Fruit fly (Drosophila melanogaster) whole organism, wandering third instar larva: ENCODE data around the gene CG6118.

Experiments
- Abd-B ChIP-seq: fragments of >200 bp; optimal IDR thresholded peaks from 2 replicates; lab custom pipeline; 2017; ENCODE audit warnings: missing biosample characterization, missing genetic modification characterization
- CG9705 ChIP-seq: fragments of 200-800 bp; sonication (Bioruptor generic); optimal IDR thresholded peaks from 2 replicates; lab custom pipeline; 2018; ENCODE audit warnings: missing biosample characterization, mild to moderate bottlenecking, missing genetic modification characterization
- CrebA ChIP-seq: fragments of 200-800 bp; sonication (Bioruptor generic); optimal IDR thresholded peaks from 2 replicates; lab custom pipeline; 2016; ENCODE audit warnings: missing biosample characterization, mild to moderate bottlenecking, missing genetic modification characterization, borderline replicate concordance
- Dfd ChIP-seq: fragments of >200 bp; optimal IDR thresholded peaks from 2 replicates; lab custom pipeline; 2017; ENCODE audit warnings: missing biosample characterization, missing genetic modification characterization
- GATAd ChIP-seq: sonication (Bioruptor generic); optimal IDR thresholded peaks from 2 replicates; lab custom pipeline; 2016; ENCODE audit warnings: missing biosample characterization, missing genetic modification characterization
- Hnf4 ChIP-seq: fragments of 200-800 bp; sonication (Bioruptor generic); optimal IDR thresholded peaks from 2 replicates; lab custom pipeline; 2016; ENCODE audit warnings: missing biosample characterization, mild to moderate bottlenecking, missing genetic modification characterization
- Hr78 ChIP-seq: fragments of >200 bp; optimal IDR thresholded peaks from 2 replicates; lab custom pipeline; 2017; ENCODE audit warnings: missing biosample characterization, missing genetic modification characterization
- Hr83 ChIP-seq: fragments of 200-300 bp; sonication (Bioruptor generic); optimal IDR thresholded peaks from 2 replicates; lab custom pipeline; 2016; ENCODE audit warnings: missing biosample characterization, mild to moderate bottlenecking, missing genetic modification characterization, moderate library complexity; ENCODE audit not compliant: poor library complexity, severe bottlenecking
- Jra ChIP-seq: sonication (Bioruptor generic); optimal IDR thresholded peaks from 2 replicates; lab custom pipeline; 2016; ENCODE audit warnings: missing biosample characterization, missing genetic modification characterization
- Mio ChIP-seq: sonication (Bioruptor generic); optimal IDR thresholded peaks from 2 replicates; lab custom pipeline; 2016; ENCODE audit warnings: missing biosample characterization, missing genetic modification characterization
- Myc ChIP-seq: fragments of >200 bp; optimal IDR thresholded peaks from 2 replicates; lab custom pipeline; 2017
- N ChIP-seq: fragments of >200 bp; optimal IDR thresholded peaks from 2 replicates; lab custom pipeline; 2018; ENCODE audit warnings: missing biosample characterization, missing external identifiers, missing genetic modification characterization
- Rel ChIP-seq, 2 experiments: fragments of 200-800 bp; sonication (Bioruptor generic) in 1 of 2; optimal IDR thresholded peaks; 2 replicates in 1 of 2; 3 replicates in 1 of 2; lab custom pipeline; 2016 to 2019; ENCODE audit warnings: mild to moderate bottlenecking in 2 of 2, missing biosample characterization in 2 of 2, missing genetic modification characterization in 2 of 2, moderate library complexity in 1 of 2
- Sp1 ChIP-seq: fragments of 200-800 bp; sonication (Bioruptor generic); optimal IDR thresholded peaks from 3 replicates; lab custom pipeline; 2019; ENCODE audit warnings: missing biosample characterization, mild to moderate bottlenecking, missing genetic modification characterization, moderate library complexity
- br ChIP-seq: fragments of 200-800 bp; sonication (Bioruptor generic); optimal IDR thresholded peaks from 2 replicates; lab custom pipeline; 2016; ENCODE audit warnings: missing biosample characterization, missing genetic modification characterization
- brk ChIP-seq: fragments of 200-800 bp; sonication (Bioruptor generic); optimal IDR thresholded peaks from 2 replicates; lab custom pipeline; 2016; ENCODE audit warnings: missing biosample characterization, mild to moderate bottlenecking, missing genetic modification characterization
- dl ChIP-seq, 2 experiments: fragments of 175-275, 200-275 bp in 1 of 2; fragments of 200-275 bp in 1 of 2; sonication (Bioruptor generic); optimal IDR thresholded peaks; lab custom pipeline; 2018; ENCODE audit warnings: mild to moderate bottlenecking in 2 of 2, missing biosample characterization in 2 of 2, missing genetic modification characterization in 2 of 2, moderate library complexity in 2 of 2; ENCODE audit not compliant: partially characterized antibody in 2 of 2, insufficient read depth in 1 of 2
- dmrt93B ChIP-seq: fragments of 200-800 bp; sonication (Bioruptor generic); optimal IDR thresholded peaks from 2 replicates; lab custom pipeline; 2018; ENCODE audit warnings: missing biosample characterization, mild to moderate bottlenecking, missing genetic modification characterization
- dsf ChIP-seq: sonication (Bioruptor generic); optimal IDR thresholded peaks from 2 replicates; lab custom pipeline; 2016; ENCODE audit warnings: missing biosample characterization, missing genetic modification characterization, borderline replicate concordance
- ey ChIP-seq: fragments of 200-800 bp; sonication (Bioruptor generic); optimal IDR thresholded peaks from 2 replicates; lab custom pipeline; 2016; ENCODE audit warnings: missing biosample characterization, missing genetic modification characterization
- foxo ChIP-seq, 2 experiments: fragments of 200-800 bp; sonication (Bioruptor generic); optimal IDR thresholded peaks; 2 replicates in 1 of 2; 3 replicates in 1 of 2; lab custom pipeline; 2016 to 2017; ENCODE audit warnings: missing biosample characterization in 2 of 2, missing genetic modification characterization in 2 of 2
- h ChIP-seq: fragments of 200-800 bp; sonication (Bioruptor generic); optimal IDR thresholded peaks from 3 replicates; lab custom pipeline; 2016; ENCODE audit warnings: missing biosample characterization, mild to moderate bottlenecking, missing genetic modification characterization
- jim ChIP-seq: fragments of 175-275, 200-325 bp; sonication (Bioruptor generic); optimal IDR thresholded peaks from 2 replicates; lab custom pipeline; 2016; ENCODE audit warnings: missing biosample characterization, mild to moderate bottlenecking, missing genetic modification characterization
- lola ChIP-seq: fragments of >200 bp; optimal IDR thresholded peaks from 2 replicates; lab custom pipeline; 2017; ENCODE audit warnings: missing biosample characterization, missing genetic modification characterization
- pan ChIP-seq: fragments of >200 bp; optimal IDR thresholded peaks from 2 replicates; lab custom pipeline; 2017
- psq ChIP-seq: fragments of 200-800 bp; sonication (Bioruptor generic); optimal IDR thresholded peaks from 3 replicates; lab custom pipeline; 2017; ENCODE audit warnings: missing biosample characterization, mild to moderate bottlenecking, missing genetic modification characterization, moderate library complexity
- rgr ChIP-seq: fragments of 200-800 bp; sonication (Bioruptor generic); optimal IDR thresholded peaks from 3 replicates; lab custom pipeline; 2016; ENCODE audit warnings: missing biosample characterization, mild to moderate bottlenecking, missing genetic modification characterization
- sage ChIP-seq: fragments of 200-800 bp; sonication (Bioruptor generic); optimal IDR thresholded peaks from 2 replicates; lab custom pipeline; 2016; ENCODE audit warnings: missing biosample characterization, mild to moderate bottlenecking, missing genetic modification characterization
- sv ChIP-seq: fragments of 200-800 bp; sonication (Bioruptor generic); optimal IDR thresholded peaks from 3 replicates; lab custom pipeline; 2016; ENCODE audit warnings: missing biosample characterization, missing genetic modification characterization
- tai ChIP-seq: sonication (Bioruptor generic); optimal IDR thresholded peaks from 2 replicates; lab custom pipeline; 2016; ENCODE audit warnings: missing biosample characterization, missing genetic modification characterization
- woc ChIP-seq: sonication (Bioruptor generic); optimal IDR thresholded peaks from 2 replicates; lab custom pipeline; 2016; ENCODE audit warnings: missing biosample characterization, mild to moderate bottlenecking, missing genetic modification characterization

The CG6118 gene

DNA sequence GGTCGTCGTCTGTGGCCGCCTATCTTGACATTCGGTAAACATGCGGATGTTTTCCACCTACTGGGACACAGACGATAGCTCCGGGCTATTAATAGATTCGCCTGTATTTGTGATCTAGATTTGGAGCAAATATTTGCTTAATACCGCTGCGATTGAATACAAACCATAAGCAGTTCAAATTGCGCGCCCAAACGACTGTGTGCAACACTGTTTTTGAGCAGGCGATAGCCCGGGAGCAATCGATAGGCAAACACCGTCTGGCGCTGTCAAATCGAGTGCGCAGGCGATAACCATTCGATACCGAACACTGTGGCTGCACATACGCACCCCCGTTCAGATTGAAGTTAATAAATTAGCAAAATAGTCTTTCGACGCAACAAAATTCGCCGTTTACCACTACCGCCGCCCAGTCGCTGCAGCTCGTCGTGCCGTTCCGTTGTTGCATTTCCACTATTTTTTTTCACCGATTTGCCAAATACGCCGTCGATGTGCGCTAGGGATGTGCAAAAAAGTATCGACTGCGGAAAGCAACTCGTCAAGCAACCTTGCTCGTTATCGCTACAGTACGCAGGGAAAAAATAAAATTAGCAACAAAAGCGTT is 26.3 kb downstream of the CG6118 start, which contains the start of gene Atx2 (continued):
- TF ChIP-seq CG9705 (GFP tag; lab: Kevin White, UChicago) (no peak), lola (GFP tag; lab: Kevin White, UChicago) (no peak), CrebA (GFP tag; lab: Kevin White, UChicago) (no peak), ey (no peak), N (GFP tag; lab: Kevin White, UChicago) (no peak), sv (peak; percentile 16)

DNA sequence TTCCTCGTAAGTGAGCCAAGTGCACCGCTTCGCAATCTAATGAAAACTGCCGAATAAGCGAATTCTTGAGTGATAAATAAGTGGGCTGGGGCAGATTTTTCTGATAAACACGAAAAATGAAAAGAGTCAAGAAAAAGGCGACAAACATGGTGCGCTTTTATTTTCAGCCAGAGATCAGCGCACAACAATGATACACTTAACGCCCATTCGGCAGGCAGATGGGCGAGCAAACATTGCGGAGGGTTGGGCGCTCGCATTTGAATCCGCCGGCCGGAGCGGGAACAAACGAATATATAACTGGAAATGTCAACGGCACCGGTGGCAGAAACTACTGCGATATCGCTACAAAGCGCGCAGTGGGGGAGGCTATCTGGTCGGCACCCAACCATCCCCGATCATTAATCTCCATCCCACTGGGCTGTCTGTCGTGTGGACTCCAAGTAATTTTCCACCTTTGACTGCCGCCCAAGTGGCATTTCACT is 27.5 kb downstream of the CG6118 start, which contains the start of gene CG6125:
Gene CG6125 (minus strand): TSS at position 51 of the 482 bp plus-strand sequence.
- TF ChIP-seq GATAd (GFP tag; lab: Kevin White, UChicago) (no peak), sage (no peak), rgr (GFP tag; lab: Kevin White, UChicago) (no peak), Dfd (no peak), pan (no peak), Abd-B (no peak), Sp1 (GFP tag; lab: Kevin White, UChicago) (no peak), psq (GFP tag; lab: Kevin White, UChicago) (no peak), woc (GFP tag; lab: Kevin White, UChicago) (no peak), Jra (GFP tag; lab: Kevin White, UChicago) (no peak), brk (no peak), h (no peak), dsf (GFP tag; lab: Kevin White, UChicago) (no peak), lola (GFP tag; lab: Kevin White, UChicago) (no peak), CrebA (GFP tag; lab: Kevin White, UChicago) (no peak), Rel (GFP tag; optimal IDR thresholded peaks at IDR 0.05; lab: Kevin White, UChicago) (no peak), Rel (tag; optimal IDR thresholded peaks at IDR 0.05; lab: Kevin White, UChicago) (no peak), Hr83 (no peak), jim (GFP tag; lab: Kevin White, UChicago) (no peak), dl (GFP tag; optimal IDR thresholded peaks at IDR 0.05; lab: Kevin White, UChicago; ENCODE audit: insufficient read depth in 1 of 2, partially characterized antibody in 2 of 2) (no peak)

- TF ChIP-seq rgr (GFP tag; lab: Kevin White, UChicago): no peak
- no peak for TF ChIP-seq lola (GFP tag; lab: Kevin White, UChicago)
Measured at dm6 chr3R:15406393-15406792, 28.1 kb downstream of the CG6118 start.

dm6 chr3R:15402654-15403053 is 31.9 kb downstream of the CG6118 start:
- TF ChIP-seq Hr78 (GFP tag; lab: Kevin White, UChicago) (no peak), Sp1 (GFP tag; lab: Kevin White, UChicago) (no peak), ey (no peak), Myc (lab: Kevin White, UChicago) (no peak), rgr (GFP tag; lab: Kevin White, UChicago) (no peak), sv (no peak), br (GFP tag; lab: Kevin White, UChicago) (no peak)

dm6 chr3R:15393206-15393805 is 41.2 kb downstream of the CG6118 start:
- TF ChIP-seq Dfd (peak; percentile 99), CG9705 (GFP tag; lab: Kevin White, UChicago) (no peak), Hr78 (GFP tag; lab: Kevin White, UChicago) (no peak), ey (no peak)
- TF ChIP-seq, all 38 proteins: peak for 1

DNA sequence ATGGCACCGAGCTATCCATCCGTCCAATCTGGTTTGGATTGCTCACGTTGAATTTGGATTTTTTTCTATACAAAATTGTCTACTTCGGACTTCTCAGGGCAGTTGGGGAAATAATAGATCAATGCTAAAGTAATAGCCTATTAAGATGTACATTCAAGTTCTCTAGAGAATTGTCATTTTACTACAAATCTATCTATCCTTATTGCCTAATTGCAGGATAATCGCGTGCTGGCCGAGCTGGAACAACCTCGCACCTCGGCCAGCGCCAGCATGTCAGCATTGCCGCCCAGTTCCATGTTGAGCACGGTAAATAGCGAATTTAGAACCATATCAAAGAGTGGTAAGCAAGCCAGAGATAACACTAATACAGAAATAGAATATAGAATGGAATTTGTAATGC is 51.7 kb downstream of the CG6118 start, which contains the start of gene h-cup:
Gene h-cup (minus strand): TSS at position 101 of the 400 bp plus-strand sequence.
- TF ChIP-seq Rel (GFP tag; optimal IDR thresholded peaks at IDR 0.05; lab: Kevin White, UChicago): no peak
- no peak for TF ChIP-seq Rel (tag; optimal IDR thresholded peaks at IDR 0.05; lab: Kevin White, UChicago)
- TF ChIP-seq GATAd (GFP tag; lab: Kevin White, UChicago): no peak
- TF ChIP-seq Hnf4 (GFP tag; lab: Kevin White, UChicago): no peak
- TF ChIP-seq h: no peak
- no peak for TF ChIP-seq CG9705 (GFP tag; lab: Kevin White, UChicago)
- no peak for TF ChIP-seq Sp1 (GFP tag; lab: Kevin White, UChicago)
- TF ChIP-seq Mio (GFP tag; lab: Kevin White, UChicago): no peak
- no peak for TF ChIP-seq Hr83
- no peak for TF ChIP-seq tai
- TF ChIP-seq Dfd: no peak
- TF ChIP-seq ey: no peak
- no peak for TF ChIP-seq dl (GFP tag; optimal IDR thresholded peaks at IDR 0.05; lab: Kevin White, UChicago; ENCODE audit: insufficient read depth in 1 of 2, partially characterized antibody in 2 of 2)
- TF ChIP-seq sv: no peak
- TF ChIP-seq dsf (GFP tag; lab: Kevin White, UChicago): no peak
- TF ChIP-seq Hr78 (GFP tag; lab: Kevin White, UChicago): no peak
- TF ChIP-seq dmrt93B (GFP tag; lab: Kevin White, UChicago): no peak
- no peak for TF ChIP-seq foxo (GFP tag; optimal IDR thresholded peaks at IDR 0.05; lab: Kevin White, UChicago)
- TF ChIP-seq woc (GFP tag; lab: Kevin White, UChicago): no peak
- TF ChIP-seq sage: no peak
- no peak for TF ChIP-seq CrebA (GFP tag; lab: Kevin White, UChicago)
